Fruit fly (Drosophila melanogaster) whole organism, wandering third instar larva: ENCODE results near the gene CG42335.

ENCODE experiments used
- Abd-B ChIP-seq: fragments of >200 bp; optimal IDR thresholded peaks from 2 replicates; lab custom pipeline; 2017; ENCODE audit warnings: missing biosample characterization, missing genetic modification characterization
- CrebA ChIP-seq: fragments of 200-800 bp; sonication (Bioruptor generic); optimal IDR thresholded peaks from 2 replicates; lab custom pipeline; 2016; ENCODE audit warnings: missing biosample characterization, mild to moderate bottlenecking, missing genetic modification characterization, borderline replicate concordance
- Dfd ChIP-seq: fragments of >200 bp; optimal IDR thresholded peaks from 2 replicates; lab custom pipeline; 2017; ENCODE audit warnings: missing biosample characterization, missing genetic modification characterization
- Hr78 ChIP-seq: fragments of >200 bp; optimal IDR thresholded peaks from 2 replicates; lab custom pipeline; 2017; ENCODE audit warnings: missing biosample characterization, missing genetic modification characterization
- Hr83 ChIP-seq: fragments of 200-300 bp; sonication (Bioruptor generic); optimal IDR thresholded peaks from 2 replicates; lab custom pipeline; 2016; ENCODE audit warnings: missing biosample characterization, mild to moderate bottlenecking, missing genetic modification characterization, moderate library complexity; ENCODE audit not compliant: poor library complexity, severe bottlenecking
- OdsH ChIP-seq: fragments of 200-800 bp; sonication (Bioruptor generic); optimal IDR thresholded peaks from 2 replicates; lab custom pipeline; 2016; ENCODE audit warnings: missing biosample characterization, mild to moderate bottlenecking, missing genetic modification characterization
- br ChIP-seq: fragments of 200-800 bp; sonication (Bioruptor generic); optimal IDR thresholded peaks from 2 replicates; lab custom pipeline; 2016; ENCODE audit warnings: missing biosample characterization, missing genetic modification characterization
- dsf ChIP-seq: sonication (Bioruptor generic); optimal IDR thresholded peaks from 2 replicates; lab custom pipeline; 2016; ENCODE audit warnings: missing biosample characterization, missing genetic modification characterization, borderline replicate concordance
- fru ChIP-seq: fragments of 200-800 bp; sonication (Bioruptor generic); optimal IDR thresholded peaks from 3 replicates; lab custom pipeline; 2016; ENCODE audit warnings: missing biosample characterization, mild to moderate bottlenecking, missing genetic modification characterization
- h ChIP-seq: fragments of 200-800 bp; sonication (Bioruptor generic); optimal IDR thresholded peaks from 3 replicates; lab custom pipeline; 2016; ENCODE audit warnings: missing biosample characterization, mild to moderate bottlenecking, missing genetic modification characterization
- pan ChIP-seq: fragments of >200 bp; optimal IDR thresholded peaks from 2 replicates; lab custom pipeline; 2017
- rgr ChIP-seq: fragments of 200-800 bp; sonication (Bioruptor generic); optimal IDR thresholded peaks from 3 replicates; lab custom pipeline; 2016; ENCODE audit warnings: missing biosample characterization, mild to moderate bottlenecking, missing genetic modification characterization
- usp ChIP-seq: fragments of >200 bp; optimal IDR thresholded peaks from 2 replicates; lab custom pipeline; 2017; ENCODE audit warnings: missing biosample characterization, missing genetic modification characterization

DNA sequence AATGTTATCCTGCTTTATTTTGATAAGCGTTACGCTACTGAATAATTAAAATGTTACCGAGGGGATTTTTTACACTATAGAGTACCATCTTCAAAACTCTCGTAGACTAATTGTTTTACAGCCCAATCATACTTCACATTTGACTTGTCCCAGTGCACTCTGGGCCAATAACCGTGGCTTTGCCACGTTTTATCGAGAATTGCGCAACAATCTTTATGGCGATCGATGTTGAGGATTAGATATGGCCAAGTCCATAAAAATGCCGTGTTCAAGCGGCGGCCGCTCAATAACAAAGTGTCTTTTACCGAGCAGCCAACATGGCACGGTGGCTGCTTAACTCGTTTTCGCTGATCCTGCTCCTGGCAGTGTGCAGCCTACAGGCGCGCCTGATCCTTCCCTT, 13.6 kb upstream of the CG42335 start, which contains the start of gene CG31343:
- TF ChIP-seq h, result no peak
- no peak for TF ChIP-seq usp (GFP tag; lab: Kevin White, UChicago)
- no peak for TF ChIP-seq OdsH
- TF ChIP-seq pan, result no peak
- TF ChIP-seq Abd-B (GFP tag; lab: Kevin White, UChicago), result no peak
- TF ChIP-seq Dfd (GFP tag; lab: Kevin White, UChicago), result no peak
- no peak for TF ChIP-seq CrebA (GFP tag; lab: Kevin White, UChicago)
- no peak for TF ChIP-seq Hr83 (GFP tag; lab: Kevin White, UChicago)
- no peak for TF ChIP-seq fru
- no peak for TF ChIP-seq Hr78 (GFP tag; lab: Kevin White, UChicago)
- no peak for TF ChIP-seq br (GFP tag; lab: Kevin White, UChicago)
- no peak for TF ChIP-seq rgr (GFP tag; lab: Kevin White, UChicago)
- no peak for TF ChIP-seq dsf (GFP tag; lab: Kevin White, UChicago)
